Worm (Caenorhabditis elegans) whole organism, young adult: Measurements from ENCODE around the gene C25D7.9.

Experiments used
- Y53F4B.3 ChIP-seq: fragments of 200-800 bp; sonication (Bioruptor generic); IDR thresholded peaks from 2 replicates; pipeline ENCODE4 v1.3.6; 2022; ENCODE audit warnings: missing genetic modification reagents, missing genetic modification characterization, missing compliant biosample characterization
- dox-1 ChIP-seq: fragments of 200-800 bp; sonication (Bioruptor generic); IDR thresholded peaks from 2 replicates; pipeline ENCODE4 v1.3.6; 2022; ENCODE audit warnings: missing genetic modification reagents, missing genetic modification characterization, missing compliant biosample characterization
- snpc-4 ChIP-seq, 5 experiments: fragments of 150-350 bp in 1 of 5; sonication (generic microtip) in 4 of 5; optimal IDR thresholded peaks; 2 replicates each; lab custom pipeline; 2014 to 2018; ENCODE audit warnings: missing genetic modification characterization in 5 of 5, missing biosample characterization in 3 of 5, antibody characterized with exemption in 2 of 5, mild to moderate bottlenecking in 2 of 5, missing compliant biosample characterization in 2 of 5, missing genotype in 2 of 5, moderate library complexity in 2 of 5, missing genetic modification reagents in 1 of 5

DNA sequence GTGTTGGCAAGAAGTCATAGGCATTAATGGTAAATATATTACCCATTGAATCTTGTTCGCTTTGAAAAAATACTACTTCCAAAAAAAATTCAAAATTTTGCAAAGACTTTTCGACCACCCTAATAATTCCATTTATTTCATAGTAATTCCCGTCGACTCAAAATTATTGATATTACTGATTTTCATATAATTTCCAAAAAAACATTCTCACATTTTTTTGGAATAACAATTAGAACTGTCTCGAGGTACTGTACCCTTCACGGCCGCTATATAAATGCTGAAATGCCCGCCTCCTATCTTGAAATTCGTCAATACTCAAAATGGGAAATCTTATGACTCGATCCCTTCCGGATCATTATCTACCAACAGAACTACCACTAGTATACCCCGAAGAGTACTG is 41.4 kb upstream of the C25D7.9 start, which contains the start of gene F14H8.4:
- TF ChIP-seq Y53F4B.3 (GFP tag; lab: Robert Waterston, UW) (no peak), snpc-4 (GFP tag; optimal IDR thresholded peaks at IDR 0.05; lab: Kevin White, UChicago) (no peak), snpc-4 (tag; optimal IDR thresholded peaks at IDR 0.05; lab: Kevin White, UChicago) (no peak), dox-1 (no peak)
